Worm (Caenorhabditis elegans) whole organism, L1 larva: ENCODE results near the gene Y39A1C.1.

ENCODE experiments used
- C04F5.9 ChIP-seq: sonication (generic microtip); optimal IDR thresholded peaks from 2 replicates; lab custom pipeline; 2016; ENCODE audit warnings: missing genetic modification characterization, missing compliant biosample characterization
- C16A3.4 ChIP-seq: fragments of 150-350 bp; optimal IDR thresholded peaks from 2 replicates; lab custom pipeline; 2014; ENCODE audit warnings: missing biosample characterization, missing genetic modification characterization
- aha-1 ChIP-seq: fragments of 150-350 bp; optimal IDR thresholded peaks from 2 replicates; lab custom pipeline; 2014; ENCODE audit warnings: missing biosample characterization, missing genetic modification characterization
- aly-2 ChIP-seq: fragments of 150-350 bp; optimal IDR thresholded peaks from 2 replicates; lab custom pipeline; 2014; ENCODE audit warnings: missing biosample characterization, missing genetic modification characterization
- ceh-8 ChIP-seq: fragments of 200-800 bp; sonication (Bioruptor generic); optimal IDR thresholded peaks from 2 replicates; lab custom pipeline; 2018; ENCODE audit warnings: mild to moderate bottlenecking, missing genetic modification characterization, moderate library complexity, missing compliant biosample characterization
- ceh-82 ChIP-seq, 3 experiments: fragments of 150-350 bp in 1 of 3; sonication (generic microtip) in 2 of 3; optimal IDR thresholded peaks; 2 replicates each; lab custom pipeline; 2014 to 2017; ENCODE audit warnings: missing biosample characterization in 3 of 3, missing genetic modification characterization in 3 of 3
- dpl-1 ChIP-seq, 3 experiments: fragments of 150-350 bp in 2 of 3; sonication (generic microtip) in 1 of 3; optimal IDR thresholded peaks; 2 replicates each; lab custom pipeline; 2014 to 2017; ENCODE audit warnings: missing biosample characterization in 3 of 3, missing genetic modification characterization in 3 of 3, missing genetic modification reagents in 3 of 3
- efl-1 ChIP-seq, 4 experiments: fragments of 150-350 bp; optimal IDR thresholded peaks in 3 of 4; peaks in 1 of 4; 1 replicate in 1 of 4; 2 replicates in 3 of 4; lab custom pipeline; 2014; ENCODE audit warnings: missing biosample characterization in 2 of 4, missing genetic modification characterization in 2 of 4, missing genetic modification reagents in 2 of 4
- efl-3 ChIP-seq: fragments of 200-800 bp; sonication (Bioruptor generic); optimal IDR thresholded peaks from 2 replicates; lab custom pipeline; 2018; ENCODE audit warnings: mild to moderate bottlenecking, missing genetic modification characterization, missing compliant biosample characterization
- egl-13 ChIP-seq: sonication (generic microtip); optimal IDR thresholded peaks from 2 replicates; lab custom pipeline; 2016; ENCODE audit warnings: missing genotype, missing genetic modification reagents, missing genetic modification characterization, missing compliant biosample characterization
- fos-1 ChIP-seq: fragments of 150-350 bp; optimal IDR thresholded peaks from 2 replicates; lab custom pipeline; 2014; ENCODE audit warnings: missing biosample characterization, missing genetic modification characterization
- hpl-2 ChIP-seq: fragments of 150-350 bp; optimal IDR thresholded peaks from 2 replicates; lab custom pipeline; 2014; ENCODE audit warnings: missing biosample characterization, missing genetic modification reagents, missing genetic modification characterization
- irx-1 ChIP-seq: sonication (generic microtip); optimal IDR thresholded peaks from 2 replicates; lab custom pipeline; 2016; ENCODE audit warnings: missing genetic modification characterization, missing compliant biosample characterization
- jun-1 ChIP-seq: fragments of 150-350 bp; optimal IDR thresholded peaks from 2 replicates; lab custom pipeline; 2014; ENCODE audit warnings: missing biosample characterization, missing genetic modification reagents, missing genetic modification characterization
- lin-14 ChIP-seq: fragments of 200-800 bp; sonication (Bioruptor generic); optimal IDR thresholded peaks from 2 replicates; lab custom pipeline; 2018; ENCODE audit warnings: mild to moderate bottlenecking, missing genetic modification characterization, moderate library complexity, missing compliant biosample characterization
- lin-35 ChIP-seq, 2 experiments: fragments of 150-350 bp; optimal IDR thresholded peaks; 2 replicates each; lab custom pipeline; 2014; ENCODE audit warnings: missing biosample characterization in 2 of 2, missing genetic modification characterization in 2 of 2, missing genetic modification reagents in 2 of 2
- lin-39 ChIP-seq: fragments of 150-350 bp; optimal IDR thresholded peaks from 2 replicates; lab custom pipeline; 2014; ENCODE audit warnings: missing biosample characterization, missing genetic modification reagents, missing genetic modification characterization
- lir-3 ChIP-seq: sonication (generic microtip); optimal IDR thresholded peaks from 2 replicates; lab custom pipeline; 2016; ENCODE audit warnings: mild to moderate bottlenecking, missing genetic modification characterization, moderate library complexity, missing compliant biosample characterization; ENCODE audit not compliant: poor library complexity
- lsy-2 ChIP-seq, 2 experiments: fragments of 150-350 bp; optimal IDR thresholded peaks; 2 replicates each; lab custom pipeline; 2014; ENCODE audit warnings: missing biosample characterization in 2 of 2, missing genetic modification characterization in 2 of 2
- mef-2 ChIP-seq: fragments of 150-350 bp; optimal IDR thresholded peaks from 2 replicates; lab custom pipeline; 2014; ENCODE audit warnings: missing biosample characterization, missing genetic modification characterization
- mep-1 ChIP-seq: fragments of 150-350 bp; optimal IDR thresholded peaks from 2 replicates; lab custom pipeline; 2014; ENCODE audit warnings: missing biosample characterization, missing genetic modification characterization
- nhr-12 ChIP-seq: sonication (generic microtip); optimal IDR thresholded peaks from 2 replicates; lab custom pipeline; 2017; ENCODE audit warnings: missing biosample characterization, missing genetic modification characterization
- nhr-20 ChIP-seq: sonication (generic microtip); optimal IDR thresholded peaks from 2 replicates; lab custom pipeline; 2016; ENCODE audit warnings: mild to moderate bottlenecking, missing genetic modification characterization, missing compliant biosample characterization
- nhr-28 ChIP-seq: fragments of 150-350 bp; optimal IDR thresholded peaks from 2 replicates; lab custom pipeline; 2014; ENCODE audit warnings: missing biosample characterization, missing genetic modification characterization
- nhr-47 ChIP-seq: sonication (generic microtip); optimal IDR thresholded peaks from 2 replicates; lab custom pipeline; 2016; ENCODE audit warnings: mild to moderate bottlenecking, missing genetic modification characterization, moderate library complexity, missing compliant biosample characterization
- nhr-71 ChIP-seq: sonication (generic microtip); optimal IDR thresholded peaks from 2 replicates; lab custom pipeline; 2016; ENCODE audit warnings: mild to moderate bottlenecking, missing genetic modification characterization, moderate library complexity, missing compliant biosample characterization
- nhr-76 ChIP-seq: sonication (generic microtip); optimal IDR thresholded peaks from 2 replicates; lab custom pipeline; 2017; ENCODE audit warnings: missing biosample characterization, missing genetic modification characterization
- nhr-84 ChIP-seq: sonication (generic microtip); optimal IDR thresholded peaks from 2 replicates; lab custom pipeline; 2017; ENCODE audit warnings: missing biosample characterization, missing genetic modification characterization
- nhr-85 ChIP-seq: sonication (generic microtip); peaks from one replicate; lab custom pipeline; 2016; ENCODE audit warnings: missing genetic modification characterization, inconsistent platforms, missing compliant biosample characterization
- pag-3 ChIP-seq: sonication (generic microtip); optimal IDR thresholded peaks from 2 replicates; lab custom pipeline; 2017; ENCODE audit warnings: missing genetic modification characterization, mild to moderate bottlenecking, missing compliant biosample characterization, antibody characterized with exemption, borderline replicate concordance; ENCODE audit not compliant: insufficient read depth
- rnt-1 ChIP-seq: sonication (generic microtip); optimal IDR thresholded peaks from 2 replicates; lab custom pipeline; 2016; ENCODE audit warnings: mild to moderate bottlenecking, missing genetic modification characterization, moderate library complexity, missing compliant biosample characterization
- skn-1 ChIP-seq: fragments of 150-350 bp; optimal IDR thresholded peaks from 2 replicates; lab custom pipeline; 2014; ENCODE audit warnings: missing biosample characterization, missing genetic modification characterization
- snu-23 ChIP-seq: sonication (generic microtip); optimal IDR thresholded peaks from 2 replicates; lab custom pipeline; 2016; ENCODE audit warnings: missing genetic modification characterization, missing compliant biosample characterization
- sox-4 ChIP-seq: sonication (generic microtip); optimal IDR thresholded peaks from 2 replicates; lab custom pipeline; 2016; ENCODE audit warnings: missing genetic modification characterization, missing compliant biosample characterization
- sup-37 ChIP-seq: fragments of 200-800 bp; sonication (Bioruptor generic); optimal IDR thresholded peaks from 2 replicates; lab custom pipeline; 2018; ENCODE audit warnings: mild to moderate bottlenecking, missing genetic modification characterization, missing compliant biosample characterization
- swsn-7 ChIP-seq: sonication (generic microtip); optimal IDR thresholded peaks from 2 replicates; lab custom pipeline; 2016; ENCODE audit warnings: missing genetic modification characterization, missing compliant biosample characterization
- tbx-2 ChIP-seq: sonication (generic microtip); optimal IDR thresholded peaks from 2 replicates; lab custom pipeline; 2016; ENCODE audit warnings: missing genetic modification characterization, missing compliant biosample characterization
- unc-86 ChIP-seq: sonication (generic microtip); optimal IDR thresholded peaks from 2 replicates; lab custom pipeline; 2016; ENCODE audit warnings: missing genetic modification characterization, missing compliant biosample characterization
- xbp-1 ChIP-seq: sonication (generic microtip); optimal IDR thresholded peaks from 2 replicates; lab custom pipeline; 2016; ENCODE audit warnings: missing genetic modification characterization, missing compliant biosample characterization
- ztf-4 ChIP-seq: fragments of 150-350 bp; optimal IDR thresholded peaks from 2 replicates; lab custom pipeline; 2014; ENCODE audit warnings: missing biosample characterization, missing genetic modification characterization

Gene Y39A1C.1

ce11 chrIII:10810837-10811814 lies 44.1 kb upstream of the Y39A1C.1 start (continued):
- TF ChIP-seq nhr-71 (tag; lab: Kevin White, UChicago), result peak; percentile 51

ce11 chrIII:10812798-10813295 lies 42.4 kb upstream of the Y39A1C.1 start:
- TF ChIP-seq nhr-85 (tag; lab: Kevin White, UChicago), result no peak
- TF ChIP-seq egl-13 (tag; lab: Kevin White, UChicago), result no peak
- TF ChIP-seq nhr-28 (tag; lab: Kevin White, UChicago), result no peak

- TF ChIP-seq nhr-20 (tag; lab: Kevin White, UChicago), result no peak
- TF ChIP-seq lin-14 (GFP tag; lab: Kevin White, UChicago), result no peak
- TF ChIP-seq mep-1 (tag; lab: Kevin White, UChicago), result no peak
- TF ChIP-seq nhr-84 (tag; lab: Kevin White, UChicago), result no peak
- TF ChIP-seq aly-2, result peak; percentile 18
These were observed 41.4 kb upstream of the Y39A1C.1 start for ce11 chrIII:10813886-10814285.

ce11 chrIII:10815199-10815598 lies 40.0 kb upstream of the Y39A1C.1 start:
- TF ChIP-seq lin-39 (tag; lab: Kevin White, UChicago) (no peak), rnt-1 (tag; lab: Kevin White, UChicago) (peak; percentile 5)

- TF ChIP-seq efl-3 (no peak), pag-3 (tag; lab: Kevin White, UChicago) (peak; percentile 90), irx-1 (tag; lab: Kevin White, UChicago) (no peak), jun-1 (tag; lab: Kevin White, UChicago) (no peak), sup-37 (GFP tag; lab: Kevin White, UChicago) (no peak), lsy-2 (tag; optimal IDR thresholded peaks at IDR 0.05; lab: Kevin White, UChicago) (peak; percentile 48 to 64), C16A3.4 (tag; lab: Kevin White, UChicago) (no peak), dpl-1 (GFP tag; optimal IDR thresholded peaks at IDR 0.05; lab: Kevin White, UChicago) (peak in 1 of 3 experiments; percentile 8), sox-4 (tag; lab: Kevin White, UChicago) (no peak), swsn-7 (peak; percentile 31), aha-1 (no peak), rnt-1 (tag; lab: Kevin White, UChicago) (peak; percentile 60), egl-13 (tag; lab: Kevin White, UChicago) (no peak), nhr-76 (no peak), ceh-82 (tag; optimal IDR thresholded peaks at IDR 0.05; lab: Kevin White, UChicago) (peak in 1 of 3 experiments; percentile 0), mef-2 (tag; lab: Kevin White, UChicago) (no peak), nhr-12 (tag; lab: Kevin White, UChicago) (no peak), skn-1 (tag; lab: Kevin White, UChicago) (no peak), nhr-47 (tag; lab: Kevin White, UChicago) (no peak), ceh-8 (GFP tag; lab: Kevin White, UChicago) (no peak), aly-2 (peak; percentile 40), C04F5.9 (no peak), fos-1 (tag; lab: Kevin White, UChicago) (no peak), unc-86 (tag; lab: Kevin White, UChicago) (no peak), lin-39 (tag; lab: Kevin White, UChicago) (peak; percentile 7), lir-3 (peak; percentile 4), efl-1 (optimal IDR thresholded peaks at IDR 0.05; lab: Kevin White, UChicago) (peak; percentile 13 to 21), efl-1 (GFP tag; optimal IDR thresholded peaks at IDR 0.05 in 1 of 2; lab: Kevin White, UChicago) (peak; percentile 6 to 37), lin-35 (GFP tag; optimal IDR thresholded peaks at IDR 0.05; lab: Kevin White, UChicago) (peak in 1 of 2 experiments; percentile 29), hpl-2 (GFP tag; lab: Kevin White, UChicago) (no peak), lin-14 (GFP tag; lab: Kevin White, UChicago) (peak; percentile 87), nhr-71 (tag; lab: Kevin White, UChicago) (peak; percentile 87), tbx-2 (peak; percentile 24), nhr-20 (tag; lab: Kevin White, UChicago) (peak; percentile 48), ztf-4 (tag; lab: Kevin White, UChicago) (peak; percentile 46), xbp-1 (tag; lab: Kevin White, UChicago) (no peak), snu-23 (GFP tag; lab: Kevin White, UChicago) (peak; percentile 68), mep-1 (tag; lab: Kevin White, UChicago) (peak; percentile 33)
These were observed 39.2 kb upstream of the Y39A1C.1 start for ce11 chrIII:10816045-10816444.
